Worm (Caenorhabditis elegans) whole organism, L4 larva: ENCODE results near the gene T08G5.1.

Source experiments
- F10B5.3 ChIP-seq: sonication (generic microtip); optimal IDR thresholded peaks from 2 replicates; lab custom pipeline; 2016; ENCODE audit warnings: mild to moderate bottlenecking, missing genetic modification characterization, missing compliant biosample characterization
- F49E8.2 ChIP-seq: sonication (generic microtip); optimal IDR thresholded peaks from 2 replicates; lab custom pipeline; 2016; ENCODE audit warnings: missing compliant biosample characterization, mild to moderate bottlenecking, missing genetic modification characterization, borderline replicate concordance
- Y48G9A.11 ChIP-seq: fragments of 200-800 bp; sonication (Bioruptor generic); IDR thresholded peaks from 2 replicates; pipeline ENCODE4 v1.3.6; 2022; ENCODE audit warnings: missing genetic modification reagents, missing genetic modification characterization, missing compliant biosample characterization
- aha-1 ChIP-seq: fragments of 150-350 bp; peaks from one replicate; lab custom pipeline; 2014; ENCODE audit warnings: missing biosample characterization, missing genetic modification characterization
- aly-2 ChIP-seq: sonication (generic microtip); optimal IDR thresholded peaks from 2 replicates; lab custom pipeline; 2018; ENCODE audit warnings: missing biosample characterization, missing genetic modification characterization
- ama-1 ChIP-seq: fragments of 150-350 bp; optimal IDR thresholded peaks from 2 replicates; lab custom pipeline; 2014; ENCODE audit warnings: inconsistent platforms, mixed read lengths
- arid-1 ChIP-seq: fragments of 200-800 bp; sonication (Bioruptor generic); conservative IDR thresholded peaks from 2 replicates; pipeline ENCODE4 v1.3.6; 2022; ENCODE audit warnings: missing genetic modification reagents, missing genetic modification characterization, missing compliant biosample characterization
- ceh-20 ChIP-seq: fragments of 200-800 bp; sonication (Bioruptor generic); IDR thresholded peaks from 2 replicates; pipeline ENCODE4 v1.3.6; 2022; ENCODE audit warnings: missing genetic modification reagents, missing genetic modification characterization, missing compliant biosample characterization
- cey-2 ChIP-seq: sonication (generic microtip); optimal IDR thresholded peaks from 3 replicates; lab custom pipeline; 2017; ENCODE audit warnings: missing genetic modification characterization, mild to moderate bottlenecking, missing compliant biosample characterization, antibody characterized with exemption, borderline replicate concordance; ENCODE audit not compliant: insufficient read depth
- ctbp-1 ChIP-seq: fragments of 200-800 bp; sonication (Bioruptor generic); IDR thresholded peaks from 2 replicates; pipeline ENCODE4 v1.3.6; 2022; ENCODE audit warnings: missing genetic modification reagents, missing genetic modification characterization, missing compliant biosample characterization
- daf-16 ChIP-seq, 3 experiments: sonication (generic microtip); optimal IDR thresholded peaks; 2 replicates each; lab custom pipeline; 2016 to 2017; ENCODE audit warnings: missing genetic modification characterization in 3 of 3, missing genetic modification reagents in 3 of 3, mild to moderate bottlenecking in 2 of 3, missing compliant biosample characterization in 2 of 3, missing biosample characterization in 1 of 3, moderate library complexity in 1 of 3
- daf-19 ChIP-seq: fragments of 200-800 bp; sonication (Bioruptor generic); conservative IDR thresholded peaks from 2 replicates; pipeline ENCODE4 v1.3.6; 2022; ENCODE audit warnings: missing genetic modification characterization, missing compliant biosample characterization
- dmd-6 ChIP-seq: fragments of 200-800 bp; sonication (Bioruptor generic); IDR thresholded peaks from 2 replicates; pipeline ENCODE4 v1.3.6; 2022; ENCODE audit warnings: missing genetic modification reagents, missing genetic modification characterization, missing compliant biosample characterization
- dpl-1 ChIP-seq: fragments of 150-350 bp; optimal IDR thresholded peaks from 2 replicates; lab custom pipeline; 2014; ENCODE audit warnings: missing biosample characterization, missing genetic modification reagents, missing genetic modification characterization
- duxl-1 ChIP-seq: sonication (generic microtip); optimal IDR thresholded peaks from 2 replicates; lab custom pipeline; 2016; ENCODE audit warnings: mild to moderate bottlenecking, missing genetic modification characterization, moderate library complexity, missing compliant biosample characterization; ENCODE audit not compliant: poor library complexity
- dve-1 ChIP-seq: sonication (generic microtip); optimal IDR thresholded peaks from 2 replicates; lab custom pipeline; 2017; ENCODE audit warnings: antibody characterized with exemption, mild to moderate bottlenecking, missing genetic modification characterization, missing compliant biosample characterization; ENCODE audit not compliant: insufficient read depth
- hlh-11 ChIP-seq: fragments of 200-800 bp; sonication (Bioruptor generic); optimal IDR thresholded peaks from 2 replicates; lab custom pipeline; 2018; ENCODE audit warnings: mild to moderate bottlenecking, missing genetic modification characterization, missing compliant biosample characterization
- hlh-30 ChIP-seq: sonication (generic microtip); optimal IDR thresholded peaks from 2 replicates; lab custom pipeline; 2017; ENCODE audit warnings: antibody characterized with exemption, mild to moderate bottlenecking, missing genetic modification characterization, missing compliant biosample characterization; ENCODE audit not compliant: insufficient read depth
- jun-1 ChIP-seq: fragments of 150-350 bp; optimal IDR thresholded peaks from 2 replicates; lab custom pipeline; 2014; ENCODE audit warnings: missing biosample characterization, missing genetic modification reagents, missing genetic modification characterization
- lin-29 ChIP-seq: fragments of 200-800 bp; sonication (Bioruptor generic); IDR thresholded peaks from 2 replicates; pipeline ENCODE4 v1.3.6; 2022; ENCODE audit warnings: missing genetic modification reagents, missing genetic modification characterization, missing compliant biosample characterization
- lin-38 ChIP-seq: fragments of 200-800 bp; sonication (Bioruptor generic); IDR thresholded peaks from 2 replicates; pipeline ENCODE4 v1.3.6; 2022; ENCODE audit warnings: missing genetic modification reagents, missing genetic modification characterization, missing compliant biosample characterization
- lsy-2 ChIP-seq, 2 experiments: fragments of 150-350 bp in 1 of 2; sonication (generic microtip) in 1 of 2; optimal IDR thresholded peaks; 2 replicates each; lab custom pipeline; 2014 to 2017; ENCODE audit warnings: missing biosample characterization in 2 of 2, missing genetic modification characterization in 2 of 2
- madf-9 ChIP-seq: fragments of 200-800 bp; sonication (Bioruptor generic); conservative IDR thresholded peaks from 2 replicates; pipeline ENCODE4 v1.3.6; 2022; ENCODE audit warnings: missing genetic modification reagents, missing genetic modification characterization, missing compliant biosample characterization
- mep-1 ChIP-seq: fragments of 150-350 bp; sonication (generic microtip); optimal IDR thresholded peaks from 3 replicates; lab custom pipeline; 2014; ENCODE audit warnings: missing biosample characterization, missing genetic modification characterization
- mes-2 ChIP-seq: sonication (generic microtip); optimal IDR thresholded peaks from 2 replicates; lab custom pipeline; 2016; ENCODE audit warnings: missing genotype, mild to moderate bottlenecking, missing genetic modification characterization, missing compliant biosample characterization; ENCODE audit not compliant: poor library complexity, severe bottlenecking
- nhr-102 ChIP-seq: sonication (generic microtip); optimal IDR thresholded peaks from 2 replicates; lab custom pipeline; 2016; ENCODE audit warnings: mild to moderate bottlenecking, missing genetic modification characterization, moderate library complexity, missing compliant biosample characterization
- nhr-111 ChIP-seq: fragments of 200-800 bp; sonication (Bioruptor generic); optimal IDR thresholded peaks from 2 replicates; lab custom pipeline; 2018; ENCODE audit warnings: mild to moderate bottlenecking, missing genetic modification characterization, missing compliant biosample characterization
- nhr-237 ChIP-seq: sonication (generic microtip); optimal IDR thresholded peaks from 2 replicates; lab custom pipeline; 2017; ENCODE audit warnings: missing biosample characterization, missing genetic modification characterization
- nhr-28 ChIP-seq: fragments of 150-350 bp; optimal IDR thresholded peaks from 2 replicates; lab custom pipeline; 2014; ENCODE audit warnings: missing biosample characterization, missing genetic modification characterization
- nhr-48 ChIP-seq: sonication (generic microtip); optimal IDR thresholded peaks from 2 replicates; lab custom pipeline; 2016; ENCODE audit warnings: mild to moderate bottlenecking, missing genetic modification characterization, missing compliant biosample characterization
- nhr-6 ChIP-seq: fragments of 150-350 bp; optimal IDR thresholded peaks from 2 replicates; lab custom pipeline; 2014; ENCODE audit warnings: missing biosample characterization, missing genetic modification characterization
- pha-4 ChIP-seq, 2 experiments: fragments of 150-350 bp in 1 of 2; fragments of 200-800 bp in 1 of 2; sonication (Bioruptor generic) in 1 of 2; IDR thresholded peaks in 1 of 2; optimal IDR thresholded peaks in 1 of 2; 2 replicates each; pipeline versions ENCODE4 v1.3.6 to Lab custom; 2014 to 2022; ENCODE audit warnings: missing genetic modification characterization in 2 of 2, missing genetic modification reagents in 2 of 2, missing biosample characterization in 1 of 2, missing compliant biosample characterization in 1 of 2
- pqm-1 ChIP-seq: sonication (generic microtip); optimal IDR thresholded peaks from 2 replicates; lab custom pipeline; 2017; ENCODE audit warnings: missing biosample characterization, missing genetic modification characterization
- rbr-2 ChIP-seq: sonication (generic microtip); optimal IDR thresholded peaks from 2 replicates; lab custom pipeline; 2016; ENCODE audit warnings: missing genotype, missing genetic modification characterization, missing compliant biosample characterization
- saeg-2 ChIP-seq: fragments of 200-800 bp; sonication (Bioruptor generic); IDR thresholded peaks from 2 replicates; pipeline ENCODE4 v1.3.6; 2022; ENCODE audit warnings: missing genetic modification reagents, missing genetic modification characterization, missing compliant biosample characterization
- sdz-12 ChIP-seq: fragments of 200-800 bp; sonication (Bioruptor generic); optimal IDR thresholded peaks from 2 replicates; lab custom pipeline; 2018; ENCODE audit warnings: mild to moderate bottlenecking, missing genetic modification characterization, missing compliant biosample characterization
- spr-1 ChIP-seq: sonication (generic microtip); optimal IDR thresholded peaks from 2 replicates; lab custom pipeline; 2016; ENCODE audit warnings: mild to moderate bottlenecking, missing genetic modification characterization, missing compliant biosample characterization
- spr-3 ChIP-seq: fragments of 200-800 bp; sonication (Bioruptor generic); optimal IDR thresholded peaks from 2 replicates; lab custom pipeline; 2018; ENCODE audit warnings: mild to moderate bottlenecking, missing genetic modification characterization, missing compliant biosample characterization
- unc-130 ChIP-seq: sonication (generic microtip); optimal IDR thresholded peaks from 2 replicates; lab custom pipeline; 2016; ENCODE audit warnings: missing genetic modification reagents, missing genetic modification characterization, missing compliant biosample characterization
- unc-39 ChIP-seq: sonication (generic microtip); optimal IDR thresholded peaks from 2 replicates; lab custom pipeline; 2017; ENCODE audit warnings: missing biosample characterization, missing genetic modification characterization
- zag-1 ChIP-seq: fragments of 150-350 bp; optimal IDR thresholded peaks from 2 replicates; lab custom pipeline; 2014; ENCODE audit warnings: missing biosample characterization, missing genetic modification characterization
- zfp-3 ChIP-seq: fragments of 200-800 bp; sonication (Bioruptor generic); conservative IDR thresholded peaks from 2 replicates; pipeline ENCODE4 v1.3.6; 2022; ENCODE audit warnings: missing genetic modification reagents, missing genetic modification characterization, missing compliant biosample characterization
- zip-11 ChIP-seq: fragments of 200-800 bp; sonication (Bioruptor generic); IDR thresholded peaks from 2 replicates; pipeline ENCODE4 v1.3.6; 2022; ENCODE audit warnings: missing genetic modification characterization, missing compliant biosample characterization
- zip-2 ChIP-seq: fragments of 150-350 bp; optimal IDR thresholded peaks from 2 replicates; lab custom pipeline; 2014; ENCODE audit warnings: missing biosample characterization, missing genetic modification characterization
- ztf-11 ChIP-seq: fragments of 150-350 bp; optimal IDR thresholded peaks from 2 replicates; lab custom pipeline; 2014; ENCODE audit warnings: missing biosample characterization, missing genetic modification characterization

Gene T08G5.1

ce11 chrV:14006819-14007218 is 11.7 kb upstream of the T08G5.1 start (continued):
- TF ChIP-seq lin-29 (GFP tag; lab: Robert Waterston, UW), result no peak
- no peak for TF ChIP-seq F49E8.2 (tag; lab: Kevin White, UChicago)
- TF ChIP-seq Y48G9A.11 (GFP tag; lab: Robert Waterston, UW), result no peak
- no peak for TF ChIP-seq aly-2 (tag; lab: Kevin White, UChicago)
- no peak for TF ChIP-seq zip-11 (GFP tag; lab: Robert Waterston, UW)
- no peak for TF ChIP-seq zag-1
- TF ChIP-seq ztf-11, result no peak
- no peak for TF ChIP-seq madf-9
- TF ChIP-seq spr-3 (GFP tag; lab: Kevin White, UChicago), result no peak
- TF ChIP-seq mep-1, result peak; percentile 16
- no peak for TF ChIP-seq unc-39
- TF ChIP-seq sdz-12 (GFP tag; lab: Kevin White, UChicago), result no peak
- no peak for TF ChIP-seq jun-1
- TF ChIP-seq duxl-1 (tag; lab: Kevin White, UChicago), result no peak
- no peak for TF ChIP-seq dpl-1 (GFP tag; lab: Kevin White, UChicago)
- peak; percentile 71; the same call in 1 of the 2 replicates for TF ChIP-seq daf-19 (GFP tag; lab: Robert Waterston, UW)
- peak in 1 of 2 experiments; percentile 47 for TF ChIP-seq lsy-2 (tag; optimal IDR thresholded peaks at IDR 0.05; lab: Kevin White, UChicago)
- no peak for TF ChIP-seq ceh-20 (GFP tag; lab: Robert Waterston, UW)

- TF ChIP-seq dmd-6 (peak; percentile 62; the same call in 1 of the 2 replicates), nhr-6 (tag; lab: Kevin White, UChicago) (peak; percentile 69), hlh-30 (tag; lab: Kevin White, UChicago) (peak; percentile 25), hlh-11 (peak; percentile 64), madf-9 (no peak), nhr-237 (tag; lab: Kevin White, UChicago) (no peak), nhr-48 (tag; lab: Kevin White, UChicago) (peak; percentile 4), unc-130 (peak; percentile 20), daf-16 (GFP tag; optimal IDR thresholded peaks at IDR 0.05; lab: Kevin White, UChicago) (peak in 1 of 2 experiments; percentile 39), daf-16 (tag; optimal IDR thresholded peaks at IDR 0.05; lab: Kevin White, UChicago) (peak; percentile 35), lin-38 (peak; percentile 47), ceh-20 (GFP tag; lab: Robert Waterston, UW) (0 out of 2 replicates have a peak, but pooled peaks have one; percentile 24), pqm-1 (tag; lab: Kevin White, UChicago) (peak; percentile 26), F10B5.3 (tag; lab: Kevin White, UChicago) (no peak), nhr-111 (no peak), daf-19 (GFP tag; lab: Robert Waterston, UW) (peak; percentile 58; the same call in 1 of the 2 replicates), mep-1 (peak; percentile 21), F49E8.2 (tag; lab: Kevin White, UChicago) (peak; percentile 14), lsy-2 (tag; optimal IDR thresholded peaks at IDR 0.05; lab: Kevin White, UChicago) (peak in 1 of 2 experiments; percentile 76), zfp-3 (GFP tag; lab: Robert Waterston, UW) (peak; percentile 72), unc-39 (no peak), saeg-2 (GFP tag; lab: Robert Waterston, UW) (no peak), spr-3 (GFP tag; lab: Kevin White, UChicago) (peak; percentile 14), zip-2 (tag; lab: Kevin White, UChicago) (no peak), spr-1 (tag; lab: Kevin White, UChicago) (no peak), arid-1 (GFP tag; lab: Robert Waterston, UW) (0 out of 2 replicates have a peak, but pooled peaks have one; percentile 5), aha-1 (tag; lab: Kevin White, UChicago) (peak; percentile 98), dpl-1 (GFP tag; lab: Kevin White, UChicago) (peak; percentile 46), dve-1 (tag; lab: Kevin White, UChicago) (peak; percentile 87), duxl-1 (tag; lab: Kevin White, UChicago) (no peak), nhr-28 (tag; lab: Kevin White, UChicago) (peak; percentile 3), mes-2 (tag; lab: Kevin White, UChicago) (peak; percentile 58), ama-1 (peak; percentile 90), pha-4 (GFP tag; IDR thresholded peaks at IDR 0.05; lab: Robert Waterston, UW) (peak; percentile 35; the same call in 1 of the 2 replicates), pha-4 (tag; optimal IDR thresholded peaks at IDR 0.05; lab: Kevin White, UChicago) (no peak), ctbp-1 (GFP tag; lab: Robert Waterston, UW) (0 out of 2 replicates have a peak, but pooled peaks have one; percentile 13), cey-2 (tag; lab: Kevin White, UChicago) (no peak), nhr-102 (tag; lab: Kevin White, UChicago) (peak; percentile 62), rbr-2 (tag; lab: Kevin White, UChicago) (peak; percentile 28)
These were observed 10.2 kb upstream of the T08G5.1 start for ce11 chrV:14008353-14008859.
